Fruit fly (Drosophila melanogaster) whole organism, embryonic: Measurements from ENCODE around the gene CG33523.

Experiments used
- C15 ChIP-seq: fragments of 200-800 bp; sonication (Bioruptor generic); IDR thresholded peaks from 3 replicates; pipeline ENCODE4 v1.3.6; 2022; ENCODE audit warnings: missing biosample characterization, missing genetic modification characterization
- CG10321 ChIP-seq: fragments of 200-800 bp; sonication (Bioruptor generic); IDR thresholded peaks from 2 replicates; pipeline ENCODE4 v1.3.6; 2022; ENCODE audit warnings: missing biosample characterization, missing genetic modification characterization
- CG10366 ChIP-seq: fragments of 200-800 bp; sonication (Bioruptor generic); IDR thresholded peaks from 2 replicates; pipeline ENCODE4 v1.3.6; 2022; ENCODE audit warnings: missing biosample characterization, missing genetic modification characterization
- CG12299 ChIP-seq: fragments of 200-800 bp; sonication (Bioruptor generic); optimal IDR thresholded peaks from 2 replicates; lab custom pipeline; 2018; ENCODE audit warnings: missing biosample characterization, mild to moderate bottlenecking, missing genetic modification characterization
- CG13296 ChIP-seq: fragments of 200-800 bp; sonication (Bioruptor generic); optimal IDR thresholded peaks from 3 replicates; lab custom pipeline; 2018; ENCODE audit warnings: missing biosample characterization, mild to moderate bottlenecking, missing genetic modification characterization
- CG14667 ChIP-seq: fragments of 200-800 bp; sonication (Bioruptor generic); IDR thresholded peaks from 2 replicates; pipeline ENCODE4 v1.3.6; 2022; ENCODE audit warnings: missing biosample characterization, missing genetic modification characterization
- CG15601 ChIP-seq: fragments of 200-800 bp; sonication (Bioruptor generic); optimal IDR thresholded peaks from 3 replicates; lab custom pipeline; 2019; ENCODE audit warnings: missing biosample characterization, mild to moderate bottlenecking, missing genetic modification characterization, moderate library complexity
- CG1832 ChIP-seq: fragments of 200-800 bp; sonication (Bioruptor generic); optimal IDR thresholded peaks from 2 replicates; lab custom pipeline; 2017; ENCODE audit warnings: missing biosample characterization, mild to moderate bottlenecking, missing genetic modification characterization, inconsistent platforms
- CG18476 ChIP-seq: fragments of 200-800 bp; sonication (Bioruptor generic); optimal IDR thresholded peaks from 2 replicates; lab custom pipeline; 2016; ENCODE audit warnings: missing biosample characterization, mild to moderate bottlenecking, missing genetic modification characterization
- CG2875 ChIP-seq: fragments of 200-800 bp; sonication (Bioruptor generic); optimal IDR thresholded peaks from 2 replicates; lab custom pipeline; 2017; ENCODE audit warnings: missing biosample characterization, mild to moderate bottlenecking, missing genetic modification characterization, missing genetic modification reagents
- CG6683 ChIP-seq: fragments of 200-800 bp; sonication (Bioruptor generic); optimal IDR thresholded peaks from 2 replicates; lab custom pipeline; 2017; ENCODE audit warnings: missing biosample characterization, mild to moderate bottlenecking, missing genetic modification characterization, missing genetic modification reagents
- CG7357 ChIP-seq: fragments of 200-800 bp; sonication (Bioruptor generic); IDR thresholded peaks from 3 replicates; pipeline ENCODE4 v1.3.6; 2022; ENCODE audit warnings: missing biosample characterization, missing genetic modification characterization
- CG8290 ChIP-seq, 3 experiments: fragments of 200-800 bp; sonication (Bioruptor generic); optimal IDR thresholded peaks; 2 replicates each; lab custom pipeline; 2016 to 2019; ENCODE audit warnings: missing biosample characterization in 3 of 3, missing genetic modification characterization in 3 of 3, mild to moderate bottlenecking in 2 of 3, moderate library complexity in 1 of 3
- CG8765 ChIP-seq: fragments of 200-800 bp; sonication (Bioruptor generic); IDR thresholded peaks from 2 replicates; pipeline ENCODE4 v1.3.6; 2022; ENCODE audit warnings: missing biosample characterization, missing genetic modification characterization
- CTCF ChIP-seq: fragments of 200-800 bp; sonication (Bioruptor generic); optimal IDR thresholded peaks from 2 replicates; lab custom pipeline; 2017; ENCODE audit warnings: missing biosample characterization, mild to moderate bottlenecking, missing genetic modification characterization, moderate library complexity
- Chrac-16 ChIP-seq: fragments of 200-800 bp; sonication (Bioruptor generic); optimal IDR thresholded peaks from 3 replicates; lab custom pipeline; 2016; ENCODE audit warnings: missing biosample characterization, missing genetic modification characterization
- MESR4 ChIP-seq: fragments of 200-800 bp; sonication (Bioruptor generic); optimal IDR thresholded peaks from 2 replicates; lab custom pipeline; 2018; ENCODE audit warnings: missing biosample characterization, mild to moderate bottlenecking, missing genetic modification characterization, moderate library complexity
- Myb ChIP-seq: fragments of 200-800 bp; sonication (Bioruptor generic); optimal IDR thresholded peaks from 2 replicates; lab custom pipeline; 2016; ENCODE audit warnings: missing biosample characterization, missing genetic modification characterization
- PHDP ChIP-seq: fragments of 200-800 bp; sonication (Bioruptor generic); optimal IDR thresholded peaks from 3 replicates; lab custom pipeline; 2018; ENCODE audit warnings: missing biosample characterization, mild to moderate bottlenecking, missing genetic modification characterization, moderate library complexity
- Poxn ChIP-seq: fragments of 200-800 bp; sonication (Bioruptor generic); IDR thresholded peaks from 2 replicates; pipeline ENCODE4 v1.3.6; 2022; ENCODE audit warnings: missing biosample characterization, missing genetic modification characterization
- Ravus ChIP-seq: fragments of 200-800 bp; sonication (Bioruptor generic); IDR thresholded peaks from 2 replicates; pipeline ENCODE4 v1.3.6; 2022; ENCODE audit warnings: missing biosample characterization, missing genetic modification characterization
- Rx ChIP-seq: fragments of 200-800 bp; sonication (Bioruptor generic); IDR thresholded peaks from 2 replicates; pipeline ENCODE4 v1.3.6; 2022; ENCODE audit warnings: missing biosample characterization, missing genetic modification characterization
- Trl ChIP-seq, 3 experiments: fragments of >200 bp in 2 of 3; fragments of 200-800 bp in 1 of 3; sonication (Bioruptor generic) in 1 of 3; optimal IDR thresholded peaks; 2 replicates in 1 of 3; 3 replicates in 2 of 3; lab custom pipeline; 2016 to 2017; ENCODE audit warnings: missing biosample characterization in 1 of 3, missing genetic modification characterization in 1 of 3
- al ChIP-seq: fragments of 200-800 bp; sonication (Bioruptor generic); IDR thresholded peaks from 2 replicates; pipeline ENCODE4 v1.3.6; 2022; ENCODE audit warnings: missing biosample characterization, missing genetic modification characterization
- ap ChIP-seq: fragments of 200-800 bp; sonication (Bioruptor generic); IDR thresholded peaks from 2 replicates; pipeline ENCODE4 v1.3.6; 2022; ENCODE audit warnings: missing biosample characterization, missing genetic modification characterization
- ase ChIP-seq: fragments of 200-800 bp; sonication (Bioruptor generic); IDR thresholded peaks from 3 replicates; pipeline ENCODE4 v1.3.6; 2022; ENCODE audit warnings: missing biosample characterization, missing genetic modification characterization
- dysf ChIP-seq: fragments of 200-800 bp; sonication (Bioruptor generic); IDR thresholded peaks from 3 replicates; pipeline ENCODE4 v1.3.6; 2022; ENCODE audit warnings: missing biosample characterization, missing genetic modification characterization
- esg ChIP-seq: fragments of 200-800 bp; sonication (Bioruptor generic); conservative IDR thresholded peaks from 2 replicates; pipeline ENCODE4 v1.3.6; 2022; ENCODE audit warnings: missing biosample characterization, missing genetic modification characterization
- ewg ChIP-seq: fragments of 200-800 bp; sonication (Bioruptor generic); optimal IDR thresholded peaks from 3 replicates; lab custom pipeline; 2017; ENCODE audit warnings: mild to moderate bottlenecking, missing biosample characterization, missing genetic modification reagents, missing genetic modification characterization
- fd64A ChIP-seq: fragments of 200-800 bp; sonication (Bioruptor generic); optimal IDR thresholded peaks from 3 replicates; lab custom pipeline; 2018; ENCODE audit warnings: missing biosample characterization, mild to moderate bottlenecking, missing genetic modification characterization
- gsb-n ChIP-seq: fragments of 200-800 bp; sonication (Bioruptor generic); optimal IDR thresholded peaks from 3 replicates; lab custom pipeline; 2018; ENCODE audit warnings: missing biosample characterization, mild to moderate bottlenecking, missing genetic modification characterization
- jumu ChIP-seq: fragments of 200-800 bp; sonication (Bioruptor generic); optimal IDR thresholded peaks from 3 replicates; lab custom pipeline; 2016; ENCODE audit warnings: missing biosample characterization, missing genetic modification characterization
- klu ChIP-seq: fragments of 200-800 bp; sonication (Bioruptor generic); IDR thresholded peaks from 2 replicates; pipeline ENCODE4 v1.3.6; 2022; ENCODE audit warnings: missing biosample characterization, missing genetic modification characterization
- knrl ChIP-seq: fragments of 200-800 bp; sonication (Bioruptor generic); IDR thresholded peaks from 3 replicates; pipeline ENCODE4 v1.3.6; 2022; ENCODE audit warnings: missing biosample characterization, missing genetic modification characterization; ENCODE audit not compliant: partially characterized antibody
- lbe ChIP-seq: fragments of 200-800 bp; sonication (Bioruptor generic); optimal IDR thresholded peaks from 2 replicates; lab custom pipeline; 2016; ENCODE audit warnings: missing biosample characterization, mild to moderate bottlenecking, missing genetic modification characterization
- mld ChIP-seq: fragments of 200-800 bp; sonication (Bioruptor generic); IDR thresholded peaks from 3 replicates; pipeline ENCODE4 v1.3.6; 2022; ENCODE audit warnings: missing biosample characterization, missing genetic modification characterization; ENCODE audit not compliant: partially characterized antibody
- nau ChIP-seq: fragments of 200-800 bp; sonication (Bioruptor generic); optimal IDR thresholded peaks from 3 replicates; lab custom pipeline; 2017; ENCODE audit warnings: missing biosample characterization, mild to moderate bottlenecking, missing genetic modification characterization, missing genetic modification reagents
- otp ChIP-seq: fragments of 200-800 bp; sonication (Bioruptor generic); IDR thresholded peaks from 3 replicates; pipeline ENCODE4, ENCODE4 v1.3.6; 2022; ENCODE audit warnings: missing biosample characterization, missing genetic modification characterization
- phol ChIP-seq: fragments of 200-800 bp; sonication (Bioruptor generic); optimal IDR thresholded peaks from 3 replicates; lab custom pipeline; 2018; ENCODE audit warnings: missing biosample characterization, mild to moderate bottlenecking, missing genetic modification characterization, moderate library complexity
- ro ChIP-seq: fragments of 200-800 bp; sonication (Bioruptor generic); IDR thresholded peaks from 2 replicates; pipeline ENCODE4 v1.3.6; 2022; ENCODE audit warnings: missing biosample characterization, missing genetic modification characterization
- scrt ChIP-seq: fragments of 200-800 bp; sonication (Bioruptor generic); optimal IDR thresholded peaks from 2 replicates; lab custom pipeline; 2018; ENCODE audit warnings: missing biosample characterization, mild to moderate bottlenecking, missing genetic modification characterization, moderate library complexity
- sens ChIP-seq: fragments of 200-800 bp; sonication (Bioruptor generic); peaks from one replicate; lab custom pipeline; 2016; ENCODE audit warnings: missing biosample characterization, missing genetic modification characterization
- sob ChIP-seq: fragments of 200-800 bp; sonication (Bioruptor generic); IDR thresholded peaks from 2 replicates; pipeline ENCODE4 v1.3.6; 2022; ENCODE audit warnings: missing biosample characterization, missing genetic modification characterization
- unpg ChIP-seq: fragments of 200-800 bp; sonication (Bioruptor generic); optimal IDR thresholded peaks from 3 replicates; lab custom pipeline; 2018; ENCODE audit warnings: missing biosample characterization, mild to moderate bottlenecking, missing genetic modification characterization, moderate library complexity
- wdn ChIP-seq: fragments of 200-800 bp; sonication (Bioruptor generic); IDR thresholded peaks from 2 replicates; pipeline ENCODE4 v1.3.6; 2022; ENCODE audit warnings: missing biosample characterization, missing genetic modification characterization
- yki ChIP-seq: fragments of >200 bp; optimal IDR thresholded peaks from 3 replicates; lab custom pipeline; 2018

Gene CG33523

dm6 chr3L:5903955-5904354, 19.7 kb upstream of the CG33523 start, which contains the start of gene CG32413:
TSS of gene CG32413 (minus strand) at chr3L:5904055.
- TF ChIP-seq phol (tag; lab: Kevin White, UChicago) (no peak), CG13296 (GFP tag; lab: Kevin White, UChicago) (no peak), Poxn (GFP tag; lab: Robert Waterston, UW) (no peak), lbe (GFP tag; lab: Kevin White, UChicago) (no peak)

dm6 chr3L:5906599-5906998, 17.1 kb upstream of the CG33523 start, which contains the start of gene CG10486:
TSS of gene CG10486 (minus strand) at chr3L:5906699.
- no peak for TF ChIP-seq klu
- TF ChIP-seq C15 (GFP tag; lab: Robert Waterston, UW) = no peak
- no peak for TF ChIP-seq ap (GFP tag; lab: Robert Waterston, UW)
- no peak for TF ChIP-seq CG12299 (tag; lab: Kevin White, UChicago)

dm6 chr3L:5907077-5907476, 16.6 kb upstream of the CG33523 start, which contains the start of gene CG13288:
TSS of gene CG13288 (plus strand) at chr3L:5907381.
- TF ChIP-seq Trl (optimal IDR thresholded peaks at IDR 0.05; lab: Kevin White, UChicago) (no peak), Trl (GFP tag; optimal IDR thresholded peaks at IDR 0.05; lab: Kevin White, UChicago) (no peak), otp (GFP tag; lab: Robert Waterston, UW) (no peak), ewg (GFP tag; lab: Kevin White, UChicago) (peak; percentile 61), CG10321 (no peak), CG15601 (tag; lab: Kevin White, UChicago) (peak; percentile 46), al (GFP tag; lab: Robert Waterston, UW) (no peak), CG18476 (GFP tag; lab: Kevin White, UChicago) (no peak), gsb-n (tag; lab: Kevin White, UChicago) (no peak), scrt (GFP tag; lab: Kevin White, UChicago) (peak; percentile 91), CTCF (GFP tag; lab: Kevin White, UChicago) (peak; percentile 72)
- TF ChIP-seq, all 482 proteins: peak for 4

- TF ChIP-seq knrl (GFP tag; lab: Robert Waterston, UW) = peak; percentile 23; the same call in 1 of the 3 replicates
- no peak for TF ChIP-seq CG6683 (GFP tag; lab: Kevin White, UChicago)
- no peak for TF ChIP-seq CG2875 (GFP tag; lab: Kevin White, UChicago)
- TF ChIP-seq CG8290 (GFP tag; optimal IDR thresholded peaks at IDR 0.05; lab: Kevin White, UChicago) = no peak
- peak in 1 of 2 experiments; percentile 5 for TF ChIP-seq CG8290 (tag; optimal IDR thresholded peaks at IDR 0.05; lab: Kevin White, UChicago)
- no peak for TF ChIP-seq CG14667 (GFP tag; lab: Robert Waterston, UW)
- TF ChIP-seq Myb (GFP tag; lab: Kevin White, UChicago) = no peak
- no peak for TF ChIP-seq CG1832 (GFP tag; lab: Kevin White, UChicago)
- no peak for TF ChIP-seq Ravus (GFP tag; lab: Robert Waterston, UW)
- no peak for TF ChIP-seq sob
- no peak for TF ChIP-seq unpg
- TF ChIP-seq nau (GFP tag; lab: Kevin White, UChicago) = no peak
- TF ChIP-seq PHDP = peak; percentile 21
- no peak for TF ChIP-seq wdn (GFP tag; lab: Robert Waterston, UW)
- TF ChIP-seq CG7357 (GFP tag; lab: Robert Waterston, UW) = no peak
- no peak for TF ChIP-seq fd64A
- peak in 1 of 2 experiments; percentile 17 for TF ChIP-seq Trl (optimal IDR thresholded peaks at IDR 0.05; lab: Kevin White, UChicago)
- no peak for TF ChIP-seq Trl (GFP tag; optimal IDR thresholded peaks at IDR 0.05; lab: Kevin White, UChicago)
- no peak for TF ChIP-seq ase (GFP tag; lab: Robert Waterston, UW)
- TF ChIP-seq jumu (GFP tag; lab: Kevin White, UChicago) = no peak
- no peak for TF ChIP-seq CG8765
- TF ChIP-seq CG10366 (GFP tag; lab: Robert Waterston, UW) = no peak
- TF ChIP-seq esg = no peak
- no peak for TF ChIP-seq mld (GFP tag; lab: Robert Waterston, UW)
- no peak for TF ChIP-seq yki (lab: Kevin White, UChicago)
- no peak for TF ChIP-seq sens (GFP tag; lab: Kevin White, UChicago)
- TF ChIP-seq Rx (GFP tag; lab: Robert Waterston, UW) = no peak
- no peak for TF ChIP-seq ro (GFP tag; lab: Robert Waterston, UW)
- TF ChIP-seq MESR4 (GFP tag; lab: Kevin White, UChicago) = no peak
- TF ChIP-seq dysf (GFP tag; lab: Robert Waterston, UW) = no peak
- no peak for TF ChIP-seq Chrac-16 (GFP tag; lab: Kevin White, UChicago)
Observed at dm6 chr3L:5920778-5921177, 2.9 kb upstream of the CG33523 start.
